Worm (Caenorhabditis elegans) whole organism, young adult: ENCODE data around the gene srg-11.

ENCODE experiments used
- D2030.7 ChIP-seq: fragments of 200-800 bp; sonication (Bioruptor generic); IDR thresholded peaks from 2 replicates; pipeline ENCODE4 v1.3.6; 2022; ENCODE audit warnings: missing genetic modification reagents, missing genetic modification characterization, missing compliant biosample characterization
- F33H1.4 ChIP-seq: fragments of 200-800 bp; sonication (Bioruptor generic); IDR thresholded peaks from 2 replicates; pipeline ENCODE4 v1.3.6; 2022; ENCODE audit warnings: missing genetic modification reagents, missing genetic modification characterization, missing compliant biosample characterization
- F49E8.2 ChIP-seq: sonication (generic microtip); optimal IDR thresholded peaks from 3 replicates; lab custom pipeline; 2017; ENCODE audit warnings: missing genetic modification characterization, mild to moderate bottlenecking, missing compliant biosample characterization, antibody characterized with exemption, moderate library complexity; ENCODE audit not compliant: insufficient read depth
- T26A5.8 ChIP-seq: sonication (generic microtip); optimal IDR thresholded peaks from 2 replicates; lab custom pipeline; 2016; ENCODE audit warnings: missing genetic modification characterization, missing compliant biosample characterization
- Y53F4B.3 ChIP-seq: fragments of 200-800 bp; sonication (Bioruptor generic); IDR thresholded peaks from 2 replicates; pipeline ENCODE4 v1.3.6; 2022; ENCODE audit warnings: missing genetic modification reagents, missing genetic modification characterization, missing compliant biosample characterization
- Y79H2A.3 ChIP-seq: fragments of 200-800 bp; sonication (Bioruptor generic); conservative IDR thresholded peaks from 2 replicates; pipeline ENCODE4 v1.3.6; 2022; ENCODE audit warnings: missing genetic modification reagents, missing genetic modification characterization, missing compliant biosample characterization
- ZK185.1 ChIP-seq: sonication (generic microtip); optimal IDR thresholded peaks from 2 replicates; lab custom pipeline; 2016; ENCODE audit warnings: mild to moderate bottlenecking, missing genetic modification characterization, missing compliant biosample characterization; ENCODE audit not compliant: poor library complexity, severe bottlenecking
- aptf-2 ChIP-seq: fragments of 200-800 bp; sonication (Bioruptor generic); conservative IDR thresholded peaks from 2 replicates; pipeline ENCODE4 v1.3.6; 2022; ENCODE audit warnings: missing genetic modification reagents, missing genetic modification characterization, missing compliant biosample characterization
- aptf-3 ChIP-seq: fragments of 200-800 bp; sonication (Bioruptor generic); IDR thresholded peaks from 2 replicates; pipeline ENCODE4 v1.3.6; 2022; ENCODE audit warnings: missing genetic modification characterization, missing compliant biosample characterization
- atf-7 ChIP-seq: sonication (generic microtip); optimal IDR thresholded peaks from 2 replicates; lab custom pipeline; 2017; ENCODE audit warnings: mild to moderate bottlenecking, missing genetic modification characterization, missing compliant biosample characterization
- attf-3 ChIP-seq: fragments of 200-800 bp; sonication (Bioruptor generic); conservative IDR thresholded peaks from 2 replicates; pipeline ENCODE4 v1.3.6; 2022; ENCODE audit warnings: missing genetic modification reagents, missing genetic modification characterization, missing compliant biosample characterization
- bed-1 ChIP-seq: fragments of 200-800 bp; sonication (Bioruptor generic); IDR thresholded peaks from 2 replicates; pipeline ENCODE4 v1.3.6; 2022; ENCODE audit warnings: missing genetic modification reagents, missing genetic modification characterization, missing compliant biosample characterization
- ccch-3 ChIP-seq: fragments of 200-800 bp; sonication (Bioruptor generic); optimal IDR thresholded peaks from 2 replicates; lab custom pipeline; 2018; ENCODE audit warnings: mild to moderate bottlenecking, missing genetic modification characterization, missing compliant biosample characterization
- ceh-58 ChIP-seq: fragments of 200-800 bp; sonication (Bioruptor generic); IDR thresholded peaks from 2 replicates; pipeline ENCODE4 v1.3.6; 2022; ENCODE audit warnings: missing genetic modification characterization, missing compliant biosample characterization
- ceh-91 ChIP-seq: fragments of 200-800 bp; sonication (Bioruptor generic); IDR thresholded peaks from 2 replicates; pipeline ENCODE4 v1.3.6; 2022; ENCODE audit warnings: missing genetic modification reagents, missing genetic modification characterization, missing compliant biosample characterization
- dpl-1 ChIP-seq: fragments of 150-350 bp; optimal IDR thresholded peaks from 2 replicates; lab custom pipeline; 2014; ENCODE audit warnings: missing biosample characterization, missing genetic modification reagents, missing genetic modification characterization
- efl-1 ChIP-seq: fragments of 150-350 bp; optimal IDR thresholded peaks from 2 replicates; lab custom pipeline; 2014; ENCODE audit warnings: missing biosample characterization, missing genetic modification reagents, missing genetic modification characterization
- ekl-4 ChIP-seq: fragments of 200-800 bp; sonication (Bioruptor generic); IDR thresholded peaks from 2 replicates; pipeline ENCODE4 v1.3.6; 2022; ENCODE audit warnings: missing genetic modification reagents, missing genetic modification characterization, missing compliant biosample characterization
- ets-4 ChIP-seq: fragments of 200-800 bp; sonication (Bioruptor generic); optimal IDR thresholded peaks from 2 replicates; lab custom pipeline; 2018; ENCODE audit warnings: mild to moderate bottlenecking, missing genetic modification characterization, missing compliant biosample characterization
- him-1 ChIP-seq: sonication (generic microtip); optimal IDR thresholded peaks from 2 replicates; lab custom pipeline; 2016; ENCODE audit warnings: missing genotype, missing genetic modification reagents, missing genetic modification characterization, missing compliant biosample characterization
- hmg-1.2 ChIP-seq: fragments of 200-800 bp; sonication (Bioruptor generic); IDR thresholded peaks from 2 replicates; pipeline ENCODE4 v1.3.6; 2022; ENCODE audit warnings: missing genetic modification reagents, missing genetic modification characterization, missing compliant biosample characterization
- hrde-1 ChIP-seq: sonication (generic microtip); optimal IDR thresholded peaks from 2 replicates; lab custom pipeline; 2016; ENCODE audit warnings: missing genetic modification characterization, mild to moderate bottlenecking, missing compliant biosample characterization, moderate library complexity, missing genotype, missing genetic modification reagents, borderline replicate concordance
- let-526 ChIP-seq: fragments of 200-800 bp; sonication (Bioruptor generic); IDR thresholded peaks from 2 replicates; pipeline ENCODE4 v1.3.6; 2022; ENCODE audit warnings: missing genetic modification reagents, missing genetic modification characterization, missing compliant biosample characterization
- let-607 ChIP-seq, 2 experiments: fragments of 200-800 bp in 1 of 2; sonication (Bioruptor generic) in 1 of 2; sonication (generic microtip) in 1 of 2; optimal IDR thresholded peaks; 2 replicates each; lab custom pipeline; 2016 to 2018; ENCODE audit warnings: mild to moderate bottlenecking in 2 of 2, missing compliant biosample characterization in 2 of 2, missing genetic modification characterization in 2 of 2, moderate library complexity in 2 of 2, missing genotype in 1 of 2
- lin-40 ChIP-seq: sonication (generic microtip); optimal IDR thresholded peaks from 2 replicates; lab custom pipeline; 2016; ENCODE audit warnings: missing genetic modification characterization, mild to moderate bottlenecking, missing compliant biosample characterization, missing genotype, missing genetic modification reagents
- lin-54 ChIP-seq: fragments of 200-800 bp; sonication (Bioruptor generic); optimal IDR thresholded peaks from 2 replicates; lab custom pipeline; 2018; ENCODE audit warnings: mild to moderate bottlenecking, missing genetic modification characterization, missing compliant biosample characterization
- lsl-1 ChIP-seq: fragments of 200-800 bp; sonication (Bioruptor generic); optimal IDR thresholded peaks from 2 replicates; lab custom pipeline; 2018; ENCODE audit warnings: mild to moderate bottlenecking, missing genetic modification characterization, moderate library complexity, missing compliant biosample characterization
- madf-3 ChIP-seq: fragments of 200-800 bp; sonication (Bioruptor generic); IDR thresholded peaks from 2 replicates; pipeline ENCODE4 v1.3.6; 2022; ENCODE audit warnings: missing genetic modification reagents, missing genetic modification characterization, missing compliant biosample characterization
- madf-6 ChIP-seq: fragments of 200-800 bp; sonication (Bioruptor generic); IDR thresholded peaks from 2 replicates; pipeline ENCODE4 v1.3.6; 2022; ENCODE audit warnings: missing genetic modification reagents, missing genetic modification characterization, missing compliant biosample characterization
- madf-8 ChIP-seq: fragments of 200-800 bp; sonication (Bioruptor generic); conservative IDR thresholded peaks from 2 replicates; pipeline ENCODE4 v1.3.6; 2022; ENCODE audit warnings: missing genetic modification reagents, missing genetic modification characterization, missing compliant biosample characterization
- mcd-1 ChIP-seq: fragments of 200-800 bp; sonication (Bioruptor generic); IDR thresholded peaks from 2 replicates; pipeline ENCODE4 v1.3.6; 2022; ENCODE audit warnings: missing genetic modification reagents, missing genetic modification characterization, missing compliant biosample characterization
- nfya-2 ChIP-seq: fragments of 200-800 bp; sonication (Bioruptor generic); IDR thresholded peaks from 2 replicates; pipeline ENCODE4 v1.3.6; 2022; ENCODE audit warnings: missing genetic modification reagents, missing genetic modification characterization, missing compliant biosample characterization
- nhr-27 ChIP-seq: fragments of 200-800 bp; sonication (Bioruptor generic); optimal IDR thresholded peaks from 2 replicates; lab custom pipeline; 2018; ENCODE audit warnings: mild to moderate bottlenecking, missing genetic modification characterization, moderate library complexity, missing compliant biosample characterization
- nhr-80 ChIP-seq: sonication (generic microtip); optimal IDR thresholded peaks from 2 replicates; lab custom pipeline; 2016; ENCODE audit warnings: missing genetic modification characterization, missing compliant biosample characterization
- rcor-1 ChIP-seq: fragments of 200-800 bp; sonication (Bioruptor generic); IDR thresholded peaks from 2 replicates; pipeline ENCODE4 v1.3.6; 2022; ENCODE audit warnings: missing genetic modification reagents, missing genetic modification characterization, missing compliant biosample characterization
- sea-2 ChIP-seq: fragments of 200-800 bp; sonication (Bioruptor generic); IDR thresholded peaks from 2 replicates; pipeline ENCODE4 v1.3.6; 2022; ENCODE audit warnings: missing genetic modification characterization, missing compliant biosample characterization
- snpc-1.3 ChIP-seq: sonication (generic microtip); optimal IDR thresholded peaks from 2 replicates; lab custom pipeline; 2017; ENCODE audit warnings: missing genetic modification characterization, mild to moderate bottlenecking, missing compliant biosample characterization, antibody characterized with exemption, moderate library complexity, missing genotype, missing genetic modification reagents; ENCODE audit not compliant: insufficient read depth
- snpc-3.4 ChIP-seq: sonication (generic microtip); optimal IDR thresholded peaks from 2 replicates; lab custom pipeline; 2017; ENCODE audit warnings: missing genetic modification characterization, mild to moderate bottlenecking, missing compliant biosample characterization, antibody characterized with exemption, moderate library complexity, missing genotype, missing genetic modification reagents
- unc-130 ChIP-seq: sonication (generic microtip); optimal IDR thresholded peaks from 2 replicates; lab custom pipeline; 2016; ENCODE audit warnings: missing genetic modification reagents, missing genetic modification characterization, missing compliant biosample characterization
- xnd-1 ChIP-seq: sonication (generic microtip); optimal IDR thresholded peaks from 2 replicates; lab custom pipeline; 2016; ENCODE audit warnings: missing genotype, missing genetic modification reagents, missing genetic modification characterization, missing compliant biosample characterization
- ztf-28 ChIP-seq: fragments of 200-800 bp; sonication (Bioruptor generic); IDR thresholded peaks from 2 replicates; pipeline ENCODE4 v1.3.6; 2022; ENCODE audit warnings: missing genetic modification reagents, missing genetic modification characterization, missing compliant biosample characterization
- ztf-6 ChIP-seq: fragments of 200-800 bp; sonication (Bioruptor generic); IDR thresholded peaks from 2 replicates; pipeline ENCODE4 v1.3.6; 2022; ENCODE audit warnings: missing genetic modification reagents, missing genetic modification characterization, missing compliant biosample characterization

Gene srg-11

ce11 chrIII:4649811-4650544, 29.8 kb upstream of the srg-11 start, which contains the start of gene ppm-2:
Gene ppm-2, plus strand, starts transcription at chrIII:4650494.
- TF ChIP-seq madf-6 (GFP tag; lab: Robert Waterston, UW) (peak; percentile 100), atf-7 (tag; lab: Kevin White, UChicago) (peak; percentile 20), unc-130 (no peak), hmg-1.2 (GFP tag; lab: Robert Waterston, UW) (peak; percentile 17; the same call in 1 of the 2 replicates), aptf-3 (GFP tag; lab: Robert Waterston, UW) (no peak), D2030.7 (GFP tag; lab: Robert Waterston, UW) (peak; percentile 76), Y53F4B.3 (GFP tag; lab: Robert Waterston, UW) (0 out of 2 replicates have a peak, but pooled peaks have one; percentile 10), hrde-1 (tag; lab: Kevin White, UChicago) (no peak), dpl-1 (GFP tag; lab: Kevin White, UChicago) (peak; percentile 38), ets-4 (GFP tag; lab: Kevin White, UChicago) (no peak), ztf-28 (GFP tag; lab: Robert Waterston, UW) (no peak), F33H1.4 (GFP tag; lab: Robert Waterston, UW) (peak; percentile 97), ekl-4 (GFP tag; lab: Robert Waterston, UW) (0 out of 2 replicates have a peak, but pooled peaks have one; percentile 58), nhr-80 (tag; lab: Kevin White, UChicago) (peak; percentile 31), ztf-6 (GFP tag; lab: Robert Waterston, UW) (no peak), ccch-3 (GFP tag; lab: Kevin White, UChicago) (no peak), Y79H2A.3 (no peak), lin-40 (tag; lab: Kevin White, UChicago) (no peak), snpc-3.4 (tag; lab: Kevin White, UChicago) (peak; percentile 53), him-1 (tag; lab: Kevin White, UChicago) (peak; percentile 54), lsl-1 (GFP tag; lab: Kevin White, UChicago) (peak; percentile 99), snpc-1.3 (tag; lab: Kevin White, UChicago) (peak; percentile 21), nfya-2 (GFP tag; lab: Robert Waterston, UW) (no peak), madf-8 (peak; percentile 100), ceh-58 (GFP tag; lab: Robert Waterston, UW) (no peak), xnd-1 (tag; lab: Kevin White, UChicago) (peak; percentile 97), madf-3 (GFP tag; lab: Robert Waterston, UW) (0 out of 2 replicates have a peak, but pooled peaks have one; percentile 2), nhr-27 (tag; lab: Kevin White, UChicago) (no peak), mcd-1 (GFP tag; lab: Robert Waterston, UW) (0 out of 2 replicates have a peak, but pooled peaks have one; percentile 13), F49E8.2 (peak; percentile 87), ZK185.1 (tag; lab: Kevin White, UChicago) (no peak), ceh-91 (GFP tag; lab: Robert Waterston, UW) (peak; percentile 87), T26A5.8 (no peak), sea-2 (GFP tag; lab: Robert Waterston, UW) (no peak), lin-54 (GFP tag; lab: Kevin White, UChicago) (peak; percentile 1), aptf-2 (GFP tag; lab: Robert Waterston, UW) (0 out of 2 replicates have a peak, but pooled peaks have one; percentile 59), let-526 (0 out of 2 replicates have a peak, but pooled peaks have one; percentile 35), attf-3 (GFP tag; lab: Robert Waterston, UW) (no peak), efl-1 (GFP tag; lab: Kevin White, UChicago) (peak; percentile 50), rcor-1 (GFP tag; lab: Robert Waterston, UW) (peak; percentile 43; the same call in 1 of the 2 replicates), bed-1 (GFP tag; lab: Robert Waterston, UW) (no peak), let-607 (tag; optimal IDR thresholded peaks at IDR 0.05; lab: Kevin White, UChicago) (peak in 1 of 2 experiments; percentile 25)
- TF ChIP-seq, all 124 proteins: peak for 25
